Fruit fly (Drosophila melanogaster) whole organism, adult: ENCODE measurements around the gene CG9782.

ENCODE experiments used
- CG11617 ChIP-seq: fragments of 200-800 bp; sonication (Bioruptor generic); optimal IDR thresholded peaks from 2 replicates; lab custom pipeline; 2017; ENCODE audit warnings: mild to moderate bottlenecking, missing biosample characterization, missing genetic modification reagents, missing genetic modification characterization
- CG12768 ChIP-seq: fragments of 200-800 bp; sonication (Bioruptor generic); optimal IDR thresholded peaks from 2 replicates; lab custom pipeline; 2017; ENCODE audit warnings: missing biosample characterization, missing genetic modification characterization, mild to moderate bottlenecking, moderate library complexity, missing genetic modification reagents
- CG7045 ChIP-seq: fragments of 200-800 bp; sonication (Bioruptor generic); optimal IDR thresholded peaks from 2 replicates; lab custom pipeline; 2017; ENCODE audit warnings: missing biosample characterization, mild to moderate bottlenecking, missing genetic modification characterization
- Clk ChIP-seq: fragments of 200-800 bp; sonication (Bioruptor generic); optimal IDR thresholded peaks from 2 replicates; lab custom pipeline; 2017; ENCODE audit warnings: missing biosample characterization, missing genetic modification characterization
- Crg-1 ChIP-seq: fragments of 200-800 bp; sonication (Bioruptor generic); optimal IDR thresholded peaks from 2 replicates; lab custom pipeline; 2016; ENCODE audit warnings: missing biosample characterization, missing genetic modification characterization
- Hr96 ChIP-seq: fragments of 200-800 bp; sonication (Bioruptor generic); optimal IDR thresholded peaks from 2 replicates; lab custom pipeline; 2016; ENCODE audit warnings: missing biosample characterization, missing genetic modification characterization
- cic ChIP-seq: fragments of 200-800 bp; sonication (Bioruptor generic); optimal IDR thresholded peaks from 2 replicates; lab custom pipeline; 2017; ENCODE audit warnings: missing biosample characterization, mild to moderate bottlenecking, missing genetic modification characterization, moderate library complexity
- cnc ChIP-seq, 2 experiments: fragments of >200 bp; optimal IDR thresholded peaks; 2 replicates each; lab custom pipeline; 2017
- kay ChIP-seq: fragments of 200-800 bp; sonication (Bioruptor generic); peaks from one replicate; lab custom pipeline; 2016; ENCODE audit warnings: missing biosample characterization, missing genetic modification characterization, borderline replicate concordance
- toe ChIP-seq: fragments of 200-800 bp; sonication (Bioruptor generic); optimal IDR thresholded peaks from 2 replicates; lab custom pipeline; 2016; ENCODE audit warnings: missing biosample characterization, missing genetic modification characterization

DNA sequence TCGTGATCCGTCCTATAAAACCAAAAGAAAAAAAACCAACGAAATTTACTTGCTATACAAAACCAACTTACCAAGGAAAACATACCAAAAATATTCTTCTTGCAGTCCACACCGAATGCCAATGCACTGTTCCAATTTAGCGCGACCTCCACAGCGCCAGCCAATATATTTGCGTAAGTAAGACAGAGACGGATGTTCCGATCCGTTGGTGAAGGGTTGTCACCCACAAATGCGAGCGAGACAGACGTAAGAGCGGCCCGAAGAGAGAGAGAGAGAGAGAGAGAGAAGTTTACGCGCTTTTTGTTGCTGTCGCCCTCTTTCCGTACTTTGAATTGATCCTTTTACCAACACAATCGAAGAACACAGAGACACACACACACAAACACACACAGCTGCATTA lies 13.6 kb downstream of the CG9782 start:
- TF ChIP-seq CG7045 (GFP tag; lab: Kevin White, UChicago) = no peak
- no peak for TF ChIP-seq Hr96 (GFP tag; lab: Kevin White, UChicago)
- no peak for TF ChIP-seq CG11617 (GFP tag; lab: Kevin White, UChicago)
- no peak for TF ChIP-seq cic
- no peak for TF ChIP-seq cnc (optimal IDR thresholded peaks at IDR 0.05; lab: Kevin White, UChicago)
- TF ChIP-seq CG12768 (GFP tag; lab: Kevin White, UChicago) = no peak
- TF ChIP-seq kay (GFP tag; lab: Kevin White, UChicago) = no peak
- TF ChIP-seq Clk (GFP tag; lab: Kevin White, UChicago) = no peak
- TF ChIP-seq Crg-1 (GFP tag; lab: Kevin White, UChicago) = no peak
- TF ChIP-seq toe (GFP tag; lab: Kevin White, UChicago) = no peak
